Worm (Caenorhabditis elegans) whole organism, mixed stage, embryonic: Measurements from ENCODE around the gene scp-1.

Experiments
- cnd-1 ChIP-seq: fragments of 200-800 bp; sonication (Bioruptor generic); optimal IDR thresholded peaks from 2 replicates; lab custom pipeline; 2018; ENCODE audit warnings: mild to moderate bottlenecking, missing genetic modification characterization, missing compliant biosample characterization
- elt-1 ChIP-seq: sonication (generic microtip); optimal IDR thresholded peaks from 2 replicates; lab custom pipeline; 2017; ENCODE audit warnings: missing genetic modification characterization, mild to moderate bottlenecking, missing compliant biosample characterization, antibody characterized with exemption, moderate library complexity, borderline replicate concordance; ENCODE audit not compliant: insufficient read depth
- elt-3 ChIP-seq: fragments of 150-350 bp; optimal IDR thresholded peaks from 2 replicates; lab custom pipeline; 2014; ENCODE audit warnings: missing biosample characterization, missing genetic modification characterization
- flh-1 ChIP-seq: fragments of 200-800 bp; sonication (Bioruptor generic); optimal IDR thresholded peaks from 2 replicates; lab custom pipeline; 2018; ENCODE audit warnings: mild to moderate bottlenecking, missing genetic modification characterization, moderate library complexity, missing compliant biosample characterization
- mep-1 ChIP-seq: fragments of 150-350 bp; optimal IDR thresholded peaks from 2 replicates; lab custom pipeline; 2017; ENCODE audit warnings: missing biosample characterization, missing genetic modification reagents, missing genetic modification characterization, inconsistent platforms
- nhr-237 ChIP-seq: fragments of 150-350 bp; optimal IDR thresholded peaks from 2 replicates; lab custom pipeline; 2014; ENCODE audit warnings: missing biosample characterization, missing genetic modification characterization
- pha-4 ChIP-seq: fragments of 150-350 bp; optimal IDR thresholded peaks from 2 replicates; lab custom pipeline; 2018; ENCODE audit warnings: missing biosample characterization, missing genetic modification reagents, missing genetic modification characterization
- sem-2 ChIP-seq: fragments of 200-800 bp; sonication (Bioruptor generic); optimal IDR thresholded peaks from 2 replicates; lab custom pipeline; 2018; ENCODE audit warnings: mild to moderate bottlenecking, missing genetic modification characterization, missing compliant biosample characterization
- snpc-4 ChIP-seq: fragments of 150-350 bp; optimal IDR thresholded peaks from 2 replicates; lab custom pipeline; 2014; ENCODE audit warnings: missing biosample characterization, missing genetic modification characterization
- sptf-1 ChIP-seq: sonication (generic microtip); optimal IDR thresholded peaks from 2 replicates; lab custom pipeline; 2017; ENCODE audit warnings: mild to moderate bottlenecking, missing genetic modification characterization, moderate library complexity, missing compliant biosample characterization
- tbx-8 ChIP-seq: fragments of 200-800 bp; sonication (Bioruptor generic); optimal IDR thresholded peaks from 2 replicates; lab custom pipeline; 2018; ENCODE audit warnings: mild to moderate bottlenecking, missing genetic modification characterization, moderate library complexity, missing compliant biosample characterization
- unc-62 ChIP-seq: fragments of 150-350 bp; optimal IDR thresholded peaks from 2 replicates; lab custom pipeline; 2014; ENCODE audit warnings: missing biosample characterization, missing genetic modification reagents, missing genetic modification characterization

ce11 chrII:9314733-9315132 lies 19.1 kb upstream of the scp-1 start:
- no peak for TF ChIP-seq snpc-4 (tag; lab: Kevin White, UChicago)
- TF ChIP-seq sem-2 (GFP tag; lab: Kevin White, UChicago): no peak
- TF ChIP-seq sptf-1 (tag; lab: Kevin White, UChicago): no peak
- no peak for TF ChIP-seq pha-4 (tag; lab: Kevin White, UChicago)
- TF ChIP-seq mep-1 (tag; lab: Kevin White, UChicago): no peak
- TF ChIP-seq unc-62 (GFP tag; lab: Kevin White, UChicago): no peak
- TF ChIP-seq tbx-8: no peak
- TF ChIP-seq cnd-1 (tag; lab: Kevin White, UChicago): no peak
- TF ChIP-seq nhr-237 (tag; lab: Kevin White, UChicago): no peak
- TF ChIP-seq flh-1 (GFP tag; lab: Kevin White, UChicago): no peak
- no peak for TF ChIP-seq elt-1 (tag; lab: Kevin White, UChicago)
- TF ChIP-seq elt-3 (tag; lab: Kevin White, UChicago): no peak
